Worm (Caenorhabditis elegans) whole organism, L4 larva: ENCODE results near the gene srh-63.

Experiments
- D1046.2 ChIP-seq: fragments of 200-800 bp; sonication (Bioruptor generic); IDR thresholded peaks from 2 replicates; pipeline ENCODE4 v1.3.6; 2022; ENCODE audit warnings: missing genetic modification characterization, missing compliant biosample characterization
- F10B5.3 ChIP-seq: sonication (generic microtip); optimal IDR thresholded peaks from 2 replicates; lab custom pipeline; 2016; ENCODE audit warnings: mild to moderate bottlenecking, missing genetic modification characterization, missing compliant biosample characterization
- F49E8.2 ChIP-seq: sonication (generic microtip); optimal IDR thresholded peaks from 2 replicates; lab custom pipeline; 2016; ENCODE audit warnings: missing compliant biosample characterization, mild to moderate bottlenecking, missing genetic modification characterization, borderline replicate concordance
- arid-1 ChIP-seq: fragments of 200-800 bp; sonication (Bioruptor generic); conservative IDR thresholded peaks from 2 replicates; pipeline ENCODE4 v1.3.6; 2022; ENCODE audit warnings: missing genetic modification reagents, missing genetic modification characterization, missing compliant biosample characterization
- ceh-62 ChIP-seq: sonication (generic microtip); optimal IDR thresholded peaks from 2 replicates; lab custom pipeline; 2017; ENCODE audit warnings: missing biosample characterization, missing genetic modification characterization
- ces-1 ChIP-seq: fragments of 150-350 bp; sonication (generic microtip); optimal IDR thresholded peaks from 4 replicates; lab custom pipeline; 2014; ENCODE audit warnings: missing biosample characterization, missing genetic modification reagents, missing genetic modification characterization
- daf-16 ChIP-seq, 3 experiments: sonication (generic microtip); optimal IDR thresholded peaks; 2 replicates each; lab custom pipeline; 2016 to 2017; ENCODE audit warnings: missing genetic modification characterization in 3 of 3, missing genetic modification reagents in 3 of 3, mild to moderate bottlenecking in 2 of 3, missing compliant biosample characterization in 2 of 3, missing biosample characterization in 1 of 3, moderate library complexity in 1 of 3
- daf-19 ChIP-seq: fragments of 200-800 bp; sonication (Bioruptor generic); conservative IDR thresholded peaks from 2 replicates; pipeline ENCODE4 v1.3.6; 2022; ENCODE audit warnings: missing genetic modification characterization, missing compliant biosample characterization
- dmd-6 ChIP-seq: fragments of 200-800 bp; sonication (Bioruptor generic); IDR thresholded peaks from 2 replicates; pipeline ENCODE4 v1.3.6; 2022; ENCODE audit warnings: missing genetic modification reagents, missing genetic modification characterization, missing compliant biosample characterization
- dmd-8 ChIP-seq: fragments of 200-800 bp; sonication (Bioruptor generic); IDR thresholded peaks from 2 replicates; pipeline ENCODE4 v1.3.6; 2022; ENCODE audit warnings: missing genetic modification characterization, missing compliant biosample characterization
- dve-1 ChIP-seq: sonication (generic microtip); optimal IDR thresholded peaks from 2 replicates; lab custom pipeline; 2017; ENCODE audit warnings: antibody characterized with exemption, mild to moderate bottlenecking, missing genetic modification characterization, missing compliant biosample characterization; ENCODE audit not compliant: insufficient read depth
- lim-7 ChIP-seq: fragments of 200-800 bp; sonication (Bioruptor generic); IDR thresholded peaks from 2 replicates; pipeline ENCODE4 v1.3.6; 2022; ENCODE audit warnings: missing genetic modification characterization, missing compliant biosample characterization
- lin-39 ChIP-seq: fragments of 150-350 bp; optimal IDR thresholded peaks from 2 replicates; lab custom pipeline; 2014; ENCODE audit warnings: missing biosample characterization, missing genetic modification reagents, missing genetic modification characterization
- madf-5 ChIP-seq, 2 experiments: fragments of 200-800 bp; sonication (Bioruptor generic); IDR thresholded peaks; 2 replicates each; pipeline ENCODE4 v1.3.6; 2022; ENCODE audit warnings: missing compliant biosample characterization in 2 of 2, missing genetic modification characterization in 2 of 2
- mdl-1 ChIP-seq, 2 experiments: fragments of 150-350 bp in 1 of 2; sonication (generic microtip) in 1 of 2; optimal IDR thresholded peaks; 2 replicates each; lab custom pipeline; 2014 to 2017; ENCODE audit warnings: missing biosample characterization in 2 of 2, missing genetic modification characterization in 2 of 2
- mes-2 ChIP-seq: sonication (generic microtip); optimal IDR thresholded peaks from 2 replicates; lab custom pipeline; 2016; ENCODE audit warnings: missing genotype, mild to moderate bottlenecking, missing genetic modification characterization, missing compliant biosample characterization; ENCODE audit not compliant: poor library complexity, severe bottlenecking
- nhr-10 ChIP-seq: fragments of 150-350 bp; optimal IDR thresholded peaks from 2 replicates; lab custom pipeline; 2014; ENCODE audit warnings: missing biosample characterization, missing genetic modification characterization
- nhr-25 ChIP-seq: sonication (generic microtip); optimal IDR thresholded peaks from 2 replicates; lab custom pipeline; 2017; ENCODE audit warnings: missing genetic modification characterization, mild to moderate bottlenecking, missing compliant biosample characterization, antibody characterized with exemption, moderate library complexity, borderline replicate concordance; ENCODE audit not compliant: insufficient read depth
- nhr-28 ChIP-seq: fragments of 150-350 bp; optimal IDR thresholded peaks from 2 replicates; lab custom pipeline; 2014; ENCODE audit warnings: missing biosample characterization, missing genetic modification characterization
- pqm-1 ChIP-seq: sonication (generic microtip); optimal IDR thresholded peaks from 2 replicates; lab custom pipeline; 2017; ENCODE audit warnings: missing biosample characterization, missing genetic modification characterization
- rbr-2 ChIP-seq: sonication (generic microtip); optimal IDR thresholded peaks from 2 replicates; lab custom pipeline; 2016; ENCODE audit warnings: missing genotype, missing genetic modification characterization, missing compliant biosample characterization
- sdz-12 ChIP-seq: fragments of 200-800 bp; sonication (Bioruptor generic); optimal IDR thresholded peaks from 2 replicates; lab custom pipeline; 2018; ENCODE audit warnings: mild to moderate bottlenecking, missing genetic modification characterization, missing compliant biosample characterization
- set-16 ChIP-seq: fragments of 200-800 bp; sonication (Bioruptor generic); IDR thresholded peaks from 2 replicates; pipeline ENCODE4 v1.3.6; 2022; ENCODE audit warnings: missing genetic modification reagents, missing genetic modification characterization, missing compliant biosample characterization
- skn-1 ChIP-seq: fragments of 150-350 bp; optimal IDR thresholded peaks from 2 replicates; lab custom pipeline; 2014; ENCODE audit warnings: missing biosample characterization, missing genetic modification characterization
- snpc-1.2 ChIP-seq: fragments of 200-800 bp; sonication (Bioruptor generic); IDR thresholded peaks from 2 replicates; pipeline ENCODE4 v1.3.6; 2022; ENCODE audit warnings: missing genetic modification reagents, missing genetic modification characterization, missing compliant biosample characterization
- spr-1 ChIP-seq: sonication (generic microtip); optimal IDR thresholded peaks from 2 replicates; lab custom pipeline; 2016; ENCODE audit warnings: mild to moderate bottlenecking, missing genetic modification characterization, missing compliant biosample characterization
- unc-39 ChIP-seq: sonication (generic microtip); optimal IDR thresholded peaks from 2 replicates; lab custom pipeline; 2017; ENCODE audit warnings: missing biosample characterization, missing genetic modification characterization
- unc-62 ChIP-seq, 3 experiments: fragments of 150-350 bp in 1 of 3; sonication (generic microtip); optimal IDR thresholded peaks in 2 of 3; peaks in 1 of 3; 1 replicate in 1 of 3; 2 replicates in 2 of 3; lab custom pipeline; 2014 to 2017; ENCODE audit warnings: missing biosample characterization in 3 of 3, missing genetic modification characterization in 3 of 3, missing genetic modification reagents in 3 of 3, missing genotype in 1 of 3
- vab-7 ChIP-seq: fragments of 200-800 bp; sonication (Bioruptor generic); IDR thresholded peaks from 2 replicates; pipeline ENCODE4 v1.3.6; 2022; ENCODE audit warnings: missing genetic modification reagents, missing genetic modification characterization, missing compliant biosample characterization
- zag-1 ChIP-seq: fragments of 150-350 bp; optimal IDR thresholded peaks from 2 replicates; lab custom pipeline; 2014; ENCODE audit warnings: missing biosample characterization, missing genetic modification characterization
- zfp-3 ChIP-seq: fragments of 200-800 bp; sonication (Bioruptor generic); conservative IDR thresholded peaks from 2 replicates; pipeline ENCODE4 v1.3.6; 2022; ENCODE audit warnings: missing genetic modification reagents, missing genetic modification characterization, missing compliant biosample characterization
- ztf-7 ChIP-seq: fragments of 150-350 bp; optimal IDR thresholded peaks from 2 replicates; lab custom pipeline; 2014; ENCODE audit warnings: missing biosample characterization, missing genetic modification characterization

The srh-63 gene

ce11 chrIV:14523568-14523967, at the start of gene srh-63:
TSS of gene srh-63 (plus strand) at chrIV:14523868.
- TF ChIP-seq zag-1 (tag; lab: Kevin White, UChicago) (no peak), F49E8.2 (tag; lab: Kevin White, UChicago) (no peak), unc-62 (GFP tag; optimal IDR thresholded peaks at IDR 0.05 in 1 of 2; lab: Kevin White, UChicago) (no peak), unc-62 (tag; optimal IDR thresholded peaks at IDR 0.05; lab: Kevin White, UChicago) (no peak), snpc-1.2 (no peak), lin-39 (tag; lab: Kevin White, UChicago) (no peak), unc-39 (tag; lab: Kevin White, UChicago) (no peak), rbr-2 (tag; lab: Kevin White, UChicago) (no peak), skn-1 (tag; lab: Kevin White, UChicago) (no peak), nhr-25 (no peak), daf-19 (GFP tag; lab: Robert Waterston, UW) (no peak), dmd-8 (GFP tag; lab: Robert Waterston, UW) (no peak), sdz-12 (no peak), nhr-10 (no peak), spr-1 (tag; lab: Kevin White, UChicago) (no peak), ces-1 (no peak), ztf-7 (tag; lab: Kevin White, UChicago) (no peak), ceh-62 (tag; lab: Kevin White, UChicago) (no peak), zfp-3 (GFP tag; lab: Robert Waterston, UW) (no peak), F10B5.3 (tag; lab: Kevin White, UChicago) (no peak), arid-1 (GFP tag; lab: Robert Waterston, UW) (no peak)

DNA sequence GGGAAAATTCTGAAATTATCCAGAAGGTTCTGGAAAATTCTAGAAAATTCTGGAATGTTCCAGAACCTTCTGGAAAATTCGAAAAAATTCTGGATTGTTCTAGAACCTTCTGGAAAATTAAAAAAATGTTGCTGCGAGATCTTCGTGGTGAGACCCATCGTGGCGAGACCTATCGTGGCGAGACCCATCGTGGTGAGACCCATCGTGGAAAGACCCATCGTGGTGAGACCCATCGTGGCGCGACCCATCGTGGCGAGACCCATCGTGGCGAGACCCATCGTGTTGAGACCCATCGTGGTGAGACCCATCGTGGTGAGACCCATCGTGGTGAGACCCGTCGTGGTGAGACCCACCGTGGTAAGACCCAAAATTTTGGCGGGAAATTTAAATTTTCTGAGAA, 47.0 kb upstream of the srh-63 start:
- peak; percentile 74 for TF ChIP-seq snpc-1.2
- peak; percentile 63 for TF ChIP-seq set-16 (GFP tag; lab: Robert Waterston, UW)

DNA sequence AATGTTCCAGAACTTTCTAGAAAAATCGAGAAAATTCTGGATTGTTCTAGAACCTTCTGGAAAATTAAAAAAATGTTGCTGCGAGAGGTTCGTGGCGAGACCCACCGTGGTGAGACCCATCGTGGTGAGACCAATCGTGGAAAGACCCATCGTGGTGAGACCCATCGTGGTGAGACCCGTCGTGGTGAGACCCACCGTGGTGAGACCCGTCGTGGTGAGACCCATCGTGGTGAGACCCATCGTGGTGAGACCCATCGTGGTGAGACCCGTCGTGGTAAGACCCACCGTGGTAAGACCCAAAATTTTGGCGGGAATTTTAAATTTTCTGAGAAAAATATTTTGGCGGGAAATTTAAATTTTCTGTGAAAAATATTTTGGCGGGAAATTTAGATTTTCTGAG, 45.1 kb upstream of the srh-63 start:
- TF ChIP-seq madf-5 (GFP tag; IDR thresholded peaks at IDR 0.05; lab: Robert Waterston, UW) (0 out of 4 replicates have a peak, but pooled peaks of 1 of the 2 experiments have one; percentile 15), vab-7 (GFP tag; lab: Robert Waterston, UW) (peak; percentile 43; the same call in 1 of the 2 replicates), D1046.2 (GFP tag; lab: Robert Waterston, UW) (0 out of 2 replicates have a peak, but pooled peaks have one; percentile 57), snpc-1.2 (peak; percentile 77), set-16 (GFP tag; lab: Robert Waterston, UW) (peak; percentile 72)

ce11 chrIV:14480565-14480964, 43.1 kb upstream of the srh-63 start:
- TF ChIP-seq snpc-1.2 = peak; percentile 57; the same call in 1 of the 2 replicates

DNA sequence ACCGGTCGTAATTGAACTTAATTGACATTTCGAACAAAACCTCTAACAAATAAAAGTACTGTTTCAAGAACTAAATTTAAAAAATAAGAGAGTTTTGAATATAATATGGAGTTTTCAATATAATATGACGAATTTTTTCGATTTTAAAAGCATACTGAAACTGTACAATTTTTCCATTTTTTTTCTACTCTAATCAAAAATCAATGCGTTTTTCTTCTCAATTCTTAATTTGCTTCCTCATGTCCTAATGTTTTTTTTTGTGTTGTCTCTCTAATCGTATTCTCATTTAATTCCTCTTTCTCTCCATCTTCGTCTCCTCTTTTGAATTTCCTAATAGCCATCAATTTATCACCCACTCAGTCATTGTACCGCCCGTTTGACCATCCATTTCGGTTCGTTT, 41.7 kb upstream of the srh-63 start, which contains the start of gene Y57G11A.4:
Gene Y57G11A.4, plus strand, starts transcription at position 301 of the 400 bp plus-strand sequence.
- TF ChIP-seq lim-7 (no peak), mdl-1 (tag; optimal IDR thresholded peaks at IDR 0.05; lab: Kevin White, UChicago) (no peak), dmd-6 (GFP tag; lab: Robert Waterston, UW) (no peak), nhr-28 (tag; lab: Kevin White, UChicago) (peak; percentile 42), mes-2 (tag; lab: Kevin White, UChicago) (no peak)
- TF ChIP-seq, all 104 proteins: peak for 1

DNA sequence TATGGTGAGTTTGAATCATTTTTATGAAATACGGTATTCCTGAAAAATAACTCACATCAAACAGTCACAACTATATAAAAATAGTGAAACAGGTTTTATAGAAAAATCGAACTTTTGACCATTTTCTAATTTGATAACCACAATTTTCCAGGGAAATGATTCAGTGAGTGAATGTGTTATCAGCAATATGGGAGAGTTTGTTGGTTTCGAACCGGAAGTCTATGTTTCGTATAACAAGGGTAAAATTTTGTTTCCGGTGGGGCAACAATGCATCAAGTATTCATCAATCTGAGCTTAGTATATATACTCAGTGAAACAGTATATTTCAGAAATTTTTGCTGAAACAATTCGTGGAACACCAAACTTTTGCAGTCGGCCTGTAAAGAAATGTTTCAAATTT, 40.2 kb upstream of the srh-63 start:
- TF ChIP-seq daf-16 (GFP tag; optimal IDR thresholded peaks at IDR 0.05; lab: Kevin White, UChicago) = no peak
- peak; percentile 41 for TF ChIP-seq daf-16 (tag; optimal IDR thresholded peaks at IDR 0.05; lab: Kevin White, UChicago)
- TF ChIP-seq pqm-1 = peak; percentile 47
- peak; percentile 23; the same call in 1 of the 2 replicates for TF ChIP-seq dmd-6 (GFP tag; lab: Robert Waterston, UW)
- peak; percentile 2 for TF ChIP-seq dve-1 (tag; lab: Kevin White, UChicago)
- TF ChIP-seq lin-39 (tag; lab: Kevin White, UChicago) = no peak
- TF ChIP-seq, all 104 proteins: peak for 4
